Fruit fly (Drosophila melanogaster) whole organism, embryonic: ENCODE results near the gene Atu.

ENCODE experiments used
- Atf3 ChIP-seq: fragments of 200-800 bp; sonication (Bioruptor generic); optimal IDR thresholded peaks from 3 replicates; lab custom pipeline; 2016; ENCODE audit warnings: missing biosample characterization, missing genetic modification characterization
- BEAF-32 ChIP-seq: fragments of 200-800 bp; sonication (Bioruptor generic); optimal IDR thresholded peaks from 3 replicates; lab custom pipeline; 2017; ENCODE audit warnings: missing biosample characterization, missing genetic modification characterization, mild to moderate bottlenecking, moderate library complexity, missing genetic modification reagents
- CG10267 ChIP-seq: fragments of 200-800 bp; sonication (Bioruptor generic); optimal IDR thresholded peaks from 2 replicates; lab custom pipeline; 2018; ENCODE audit warnings: missing biosample characterization, mild to moderate bottlenecking, missing genetic modification characterization, moderate library complexity
- CG10543 ChIP-seq: fragments of 200-800 bp; sonication (Bioruptor generic); optimal IDR thresholded peaks from 3 replicates; lab custom pipeline; 2017; ENCODE audit warnings: missing biosample characterization, mild to moderate bottlenecking, missing genetic modification characterization, moderate library complexity
- CG12155 ChIP-seq: fragments of 200-800 bp; sonication (Bioruptor generic); optimal IDR thresholded peaks from 3 replicates; lab custom pipeline; 2016; ENCODE audit warnings: missing biosample characterization, missing genetic modification characterization
- CG12769 ChIP-seq: fragments of 200-800 bp; sonication (Bioruptor generic); optimal IDR thresholded peaks from 2 replicates; lab custom pipeline; 2019; ENCODE audit warnings: missing biosample characterization, mild to moderate bottlenecking, missing genetic modification characterization, moderate library complexity
- CG13424 ChIP-seq: fragments of 200-800 bp; sonication (Bioruptor generic); optimal IDR thresholded peaks from 2 replicates; lab custom pipeline; 2019; ENCODE audit warnings: missing biosample characterization, mild to moderate bottlenecking, missing genetic modification characterization, moderate library complexity
- CG13894 ChIP-seq: fragments of 200-800 bp; sonication (Bioruptor generic); optimal IDR thresholded peaks from 3 replicates; lab custom pipeline; 2018; ENCODE audit warnings: missing biosample characterization, mild to moderate bottlenecking, missing genetic modification characterization, moderate library complexity
- CG14667 ChIP-seq: fragments of 200-800 bp; sonication (Bioruptor generic); IDR thresholded peaks from 2 replicates; pipeline ENCODE4 v1.3.6; 2022; ENCODE audit warnings: missing biosample characterization, missing genetic modification characterization
- CG1603 ChIP-seq: fragments of 200-800 bp; sonication (Bioruptor generic); optimal IDR thresholded peaks from 2 replicates; lab custom pipeline; 2019; ENCODE audit warnings: missing biosample characterization, mild to moderate bottlenecking, missing genetic modification characterization, moderate library complexity
- CG16815 ChIP-seq: fragments of 200-800 bp; sonication (Bioruptor generic); optimal IDR thresholded peaks from 3 replicates; lab custom pipeline; 2017; ENCODE audit warnings: missing biosample characterization, mild to moderate bottlenecking, missing genetic modification characterization
- CG17186 ChIP-seq: fragments of 200-800 bp; sonication (Bioruptor generic); optimal IDR thresholded peaks from 3 replicates; lab custom pipeline; 2017; ENCODE audit warnings: missing biosample characterization, missing genetic modification reagents, missing genetic modification characterization
- CG17568 ChIP-seq: fragments of 200-800 bp; sonication (Bioruptor generic); optimal IDR thresholded peaks from 2 replicates; lab custom pipeline; 2018; ENCODE audit warnings: missing biosample characterization, mild to moderate bottlenecking, missing genetic modification characterization, moderate library complexity
- CG2116 ChIP-seq: fragments of 200-800 bp; sonication (Bioruptor generic); optimal IDR thresholded peaks from 3 replicates; lab custom pipeline; 2018; ENCODE audit warnings: missing biosample characterization, mild to moderate bottlenecking, missing genetic modification characterization
- CG3281 ChIP-seq: fragments of 200-800 bp; sonication (Bioruptor generic); optimal IDR thresholded peaks from 3 replicates; lab custom pipeline; 2017; ENCODE audit warnings: missing biosample characterization, mild to moderate bottlenecking, missing genetic modification characterization
- CG4328 ChIP-seq: fragments of 200-800 bp; sonication (Bioruptor generic); optimal IDR thresholded peaks from 3 replicates; lab custom pipeline; 2017; ENCODE audit warnings: missing biosample characterization, missing genetic modification reagents, missing genetic modification characterization
- CG5245 ChIP-seq: fragments of 200-800 bp; sonication (Bioruptor generic); optimal IDR thresholded peaks from 3 replicates; lab custom pipeline; 2016; ENCODE audit warnings: missing biosample characterization, missing genetic modification characterization
- CG6272 ChIP-seq: fragments of 200-800 bp; sonication (Bioruptor generic); IDR thresholded peaks from 2 replicates; pipeline ENCODE4 v1.3.6; 2022; ENCODE audit warnings: missing biosample characterization, missing genetic modification characterization
- CG7839 ChIP-seq: fragments of 200-800 bp; sonication (Bioruptor generic); optimal IDR thresholded peaks from 3 replicates; lab custom pipeline; 2018; ENCODE audit warnings: missing biosample characterization, mild to moderate bottlenecking, missing genetic modification characterization, moderate library complexity
- CG8089 ChIP-seq: fragments of 200-800 bp; sonication (Bioruptor generic); optimal IDR thresholded peaks from 3 replicates; lab custom pipeline; 2016; ENCODE audit warnings: missing biosample characterization, missing genetic modification characterization
- D19B ChIP-seq: fragments of 200-800 bp; sonication (Bioruptor generic); optimal IDR thresholded peaks from 2 replicates; lab custom pipeline; 2017; ENCODE audit warnings: missing biosample characterization, mild to moderate bottlenecking, missing genetic modification characterization
- E2f1 ChIP-seq: fragments of 200-800 bp; sonication (Bioruptor generic); IDR thresholded peaks from 2 replicates; pipeline ENCODE4 v1.3.6; 2022; ENCODE audit warnings: missing biosample characterization, missing genetic modification characterization
- E2f2 ChIP-seq: fragments of 200-800 bp; sonication (Bioruptor generic); IDR thresholded peaks from 2 replicates; pipeline ENCODE4 v1.3.6; 2022; ENCODE audit warnings: missing biosample characterization, missing genetic modification characterization
- HmgZ ChIP-seq: fragments of 200-800 bp; sonication (Bioruptor generic); optimal IDR thresholded peaks from 2 replicates; lab custom pipeline; 2018; ENCODE audit warnings: missing biosample characterization, mild to moderate bottlenecking, missing genetic modification characterization
- MBD-R2 ChIP-seq: fragments of 200-800 bp; sonication (Bioruptor generic); IDR thresholded peaks from 2 replicates; pipeline ENCODE4 v1.3.6; 2022; ENCODE audit warnings: missing biosample characterization, missing genetic modification characterization
- Nf-YA ChIP-seq: fragments of 200-800 bp; sonication (Bioruptor generic); IDR thresholded peaks from 2 replicates; pipeline ENCODE4 v1.3.6; 2022; ENCODE audit warnings: missing biosample characterization, missing genetic modification characterization
- Opbp ChIP-seq: fragments of 200-800 bp; sonication (Bioruptor generic); IDR thresholded peaks from 3 replicates; pipeline ENCODE4 v1.3.6; 2022; ENCODE audit warnings: missing biosample characterization, missing genetic modification characterization; ENCODE audit not compliant: partially characterized antibody
- Sry-δ ChIP-seq: fragments of 200-800 bp; sonication (Bioruptor generic); optimal IDR thresholded peaks from 2 replicates; lab custom pipeline; 2016; ENCODE audit warnings: missing biosample characterization, missing genetic modification characterization
- YL-1 ChIP-seq: fragments of 200-800 bp; sonication (Bioruptor generic); optimal IDR thresholded peaks from 3 replicates; lab custom pipeline; 2017; ENCODE audit warnings: missing biosample characterization, mild to moderate bottlenecking, missing genetic modification characterization
- abd-A ChIP-seq: fragments of 200-800 bp; sonication (Bioruptor generic); optimal IDR thresholded peaks from 3 replicates; lab custom pipeline; 2019; ENCODE audit warnings: missing biosample characterization, mild to moderate bottlenecking, missing genetic modification characterization, moderate library complexity
- bab2 ChIP-seq: fragments of 200-800 bp; sonication (Bioruptor generic); optimal IDR thresholded peaks from 2 replicates; lab custom pipeline; 2016; ENCODE audit warnings: missing biosample characterization, missing genetic modification characterization
- cas ChIP-seq: fragments of 200-800 bp; sonication (Bioruptor generic); IDR thresholded peaks from 2 replicates; pipeline ENCODE4 v1.3.6; 2022; ENCODE audit warnings: missing biosample characterization, missing genetic modification characterization
- crol ChIP-seq: fragments of 200-800 bp; sonication (Bioruptor generic); IDR thresholded peaks from 2 replicates; pipeline ENCODE4 v1.3.6; 2022; ENCODE audit warnings: missing biosample characterization, missing genetic modification characterization
- crp ChIP-seq, 2 experiments: fragments of 200-800 bp; sonication (Bioruptor generic); optimal IDR thresholded peaks; 2 replicates in 1 of 2; 3 replicates in 1 of 2; lab custom pipeline; 2017; ENCODE audit warnings: missing biosample characterization in 2 of 2, missing genetic modification characterization in 2 of 2, mild to moderate bottlenecking in 1 of 2, moderate library complexity in 1 of 2
- da ChIP-seq: fragments of 200-800 bp; sonication (Bioruptor generic); optimal IDR thresholded peaks from 2 replicates; lab custom pipeline; 2016; ENCODE audit warnings: missing biosample characterization, missing genetic modification characterization
- danr ChIP-seq: fragments of 200-800 bp; sonication (Bioruptor generic); IDR thresholded peaks from 2 replicates; pipeline ENCODE4 v1.3.6; 2022; ENCODE audit warnings: missing biosample characterization, missing genetic modification characterization
- disco-r ChIP-seq: fragments of 200-800 bp; sonication (Bioruptor generic); optimal IDR thresholded peaks from 2 replicates; lab custom pipeline; 2016; ENCODE audit warnings: missing biosample characterization, missing genetic modification characterization
- esg ChIP-seq: fragments of 200-800 bp; sonication (Bioruptor generic); conservative IDR thresholded peaks from 2 replicates; pipeline ENCODE4 v1.3.6; 2022; ENCODE audit warnings: missing biosample characterization, missing genetic modification characterization
- exex ChIP-seq: fragments of 200-800 bp; sonication (Bioruptor generic); optimal IDR thresholded peaks from 4 replicates; lab custom pipeline; 2018; ENCODE audit warnings: missing biosample characterization, mild to moderate bottlenecking, missing genetic modification characterization, moderate library complexity
- nerfin-2 ChIP-seq: fragments of 200-800 bp; sonication (Bioruptor generic); IDR thresholded peaks from 2 replicates; pipeline ENCODE4 v1.3.6; 2022; ENCODE audit warnings: missing biosample characterization, missing genetic modification characterization; ENCODE audit not compliant: partially characterized antibody
- odd ChIP-seq: fragments of 200-800 bp; sonication (Bioruptor generic); optimal IDR thresholded peaks from 2 replicates; lab custom pipeline; 2017; ENCODE audit warnings: missing biosample characterization, mild to moderate bottlenecking, missing genetic modification characterization
- phol ChIP-seq: fragments of 200-800 bp; sonication (Bioruptor generic); optimal IDR thresholded peaks from 3 replicates; lab custom pipeline; 2018; ENCODE audit warnings: missing biosample characterization, mild to moderate bottlenecking, missing genetic modification characterization, moderate library complexity
- prd ChIP-seq, 3 experiments: fragments of >200 bp in 2 of 3; fragments of 200-800 bp in 1 of 3; sonication (Bioruptor generic) in 1 of 3; optimal IDR thresholded peaks in 2 of 3; IDR thresholded peaks in 1 of 3; 2 replicates in 2 of 3; 3 replicates in 1 of 3; pipeline versions ENCODE4 v1.3.6 to Lab custom; 2017 to 2022; ENCODE audit warnings: missing biosample characterization in 1 of 3, missing genetic modification characterization in 1 of 3
- pum ChIP-seq: fragments of 200-800 bp; sonication (Bioruptor generic); optimal IDR thresholded peaks from 2 replicates; lab custom pipeline; 2016; ENCODE audit warnings: missing biosample characterization, missing genetic modification characterization
- pzg ChIP-seq: fragments of 200-800 bp; sonication (Bioruptor generic); optimal IDR thresholded peaks from 3 replicates; lab custom pipeline; 2018; ENCODE audit warnings: missing biosample characterization, mild to moderate bottlenecking, missing genetic modification characterization, moderate library complexity
- rib ChIP-seq: fragments of 200-800 bp; sonication (Bioruptor generic); IDR thresholded peaks from 2 replicates; pipeline ENCODE4 v1.3.6; 2022; ENCODE audit warnings: missing biosample characterization, missing genetic modification characterization
- stwl ChIP-seq: fragments of 200-800 bp; sonication (Bioruptor generic); optimal IDR thresholded peaks from 3 replicates; lab custom pipeline; 2018; ENCODE audit warnings: missing biosample characterization, mild to moderate bottlenecking, missing genetic modification characterization, moderate library complexity
- toy ChIP-seq: fragments of 200-800 bp; sonication (Bioruptor generic); IDR thresholded peaks from 2 replicates; pipeline ENCODE4 v1.3.6; 2022; ENCODE audit warnings: missing biosample characterization, missing genetic modification characterization
- trem ChIP-seq: fragments of 200-800 bp; optimal IDR thresholded peaks from 3 replicates; lab custom pipeline; 2019; ENCODE audit warnings: missing biosample characterization, mild to moderate bottlenecking, missing genetic modification characterization, moderate library complexity

Atu gene

dm6 chr3R:5613114-5613443 is at the start of gene Atu (continued):
- TF ChIP-seq nerfin-2 (GFP tag; lab: Robert Waterston, UW) (peak; percentile 85), CG4328 (GFP tag; lab: Kevin White, UChicago) (peak; percentile 18), CG16815 (GFP tag; lab: Kevin White, UChicago) (no peak), esg (GFP tag; lab: Robert Waterston, UW) (no peak), CG10267 (tag; lab: Kevin White, UChicago) (peak; percentile 61), Opbp (GFP tag; lab: Robert Waterston, UW) (peak; percentile 91), da (GFP tag; lab: Kevin White, UChicago) (no peak), CG6272 (no peak), pum (GFP tag; lab: Kevin White, UChicago) (no peak), Atf3 (GFP tag; lab: Kevin White, UChicago) (no peak), CG7839 (tag; lab: Kevin White, UChicago) (no peak), CG8089 (GFP tag; lab: Kevin White, UChicago) (peak; percentile 46), cas (GFP tag; lab: Robert Waterston, UW) (no peak), prd (optimal IDR thresholded peaks at IDR 0.05; lab: Kevin White, UChicago) (no peak), prd (GFP tag; IDR thresholded peaks at IDR 0.05; lab: Robert Waterston, UW) (peak; percentile 36; the same call in 1 of the 3 replicates), CG13424 (tag; lab: Kevin White, UChicago) (peak; percentile 39), exex (tag; lab: Kevin White, UChicago) (no peak), bab2 (GFP tag; lab: Kevin White, UChicago) (no peak), CG14667 (GFP tag; lab: Robert Waterston, UW) (no peak), E2f1 (GFP tag; lab: Robert Waterston, UW) (no peak)
- TF ChIP-seq, all 482 proteins: peak for 161

dm6 chr3R:5563420-5563819 is 49.7 kb upstream of the Atu start, which contains the start of gene Pi4KIIalpha:
TSS of gene Pi4KIIalpha (minus strand) at chr3R:5563652.
- peak; percentile 80 for TF ChIP-seq rib (GFP tag; lab: Robert Waterston, UW)
- TF ChIP-seq danr: no peak
- peak; percentile 84 for TF ChIP-seq MBD-R2
- peak; percentile 79 to 94 for TF ChIP-seq crp (GFP tag; optimal IDR thresholded peaks at IDR 0.05; lab: Kevin White, UChicago)
- TF ChIP-seq CG17568 (GFP tag; lab: Kevin White, UChicago): no peak
- peak; percentile 69 for TF ChIP-seq phol
- no peak for TF ChIP-seq abd-A (tag; lab: Kevin White, UChicago)
- no peak for TF ChIP-seq D19B (GFP tag; lab: Kevin White, UChicago)
- no peak for TF ChIP-seq toy
- TF ChIP-seq pzg: peak; percentile 69
- peak; percentile 93 for TF ChIP-seq E2f2 (GFP tag; lab: Robert Waterston, UW)
- no peak for TF ChIP-seq CG13894
- TF ChIP-seq HmgZ: peak; percentile 16
- peak; percentile 28 for TF ChIP-seq BEAF-32 (GFP tag; lab: Kevin White, UChicago)
- no peak for TF ChIP-seq CG5245
- TF ChIP-seq disco-r (GFP tag; lab: Kevin White, UChicago): peak; percentile 23
- peak; percentile 21 for TF ChIP-seq CG2116 (GFP tag; lab: Kevin White, UChicago)
- peak; percentile 55 for TF ChIP-seq CG1603
- TF ChIP-seq trem (tag; lab: Kevin White, UChicago): peak; percentile 99
- peak; percentile 6 for TF ChIP-seq stwl (tag; lab: Kevin White, UChicago)
- no peak for TF ChIP-seq CG12769 (tag; lab: Kevin White, UChicago)
- TF ChIP-seq odd (GFP tag; lab: Kevin White, UChicago): no peak
- no peak for TF ChIP-seq nerfin-2 (GFP tag; lab: Robert Waterston, UW)
- no peak for TF ChIP-seq Nf-YA (GFP tag; lab: Robert Waterston, UW)
- peak; percentile 14 for TF ChIP-seq YL-1 (GFP tag; lab: Kevin White, UChicago)
- no peak for TF ChIP-seq CG17186
- peak; percentile 82 for TF ChIP-seq CG12155 (GFP tag; lab: Kevin White, UChicago)
- 0 out of 2 replicates have a peak, but pooled peaks have one; percentile 1 for TF ChIP-seq crol (GFP tag; lab: Robert Waterston, UW)
- TF ChIP-seq CG3281 (GFP tag; lab: Kevin White, UChicago): peak; percentile 66
- TF ChIP-seq Sry-δ (GFP tag; lab: Kevin White, UChicago): peak; percentile 12
- TF ChIP-seq CG10543: no peak
